Worm (Caenorhabditis elegans): ENCODE data around the gene F42A6.5.

DNA sequence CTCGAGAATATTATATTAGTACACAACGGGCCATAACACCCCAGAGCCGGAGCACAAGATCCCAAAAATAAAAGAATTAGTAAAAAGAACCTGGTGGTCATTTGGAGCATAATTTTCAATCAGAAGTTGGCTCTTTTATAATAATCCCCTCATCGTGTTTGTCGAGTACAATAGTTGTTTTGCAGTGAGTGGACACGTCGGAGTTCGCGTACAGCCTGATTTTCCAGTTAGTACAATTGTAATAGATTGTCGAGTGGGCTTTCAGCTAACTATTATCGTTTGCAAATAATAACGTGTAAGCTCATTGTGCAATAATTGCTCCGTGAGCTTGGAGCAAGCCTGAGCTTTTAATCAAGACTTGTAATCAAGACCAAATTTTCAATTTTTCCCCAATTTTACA is 24.2 kb downstream of the F42A6.5 start, which contains the start of gene W08E12.9:
- TF ChIP-seq lin-32 (GFP tag; optimal IDR thresholded peaks at IDR 0.05) (no peak), bed-3 (GFP tag; optimal IDR thresholded peaks at IDR 0.05) (no peak)

All from whole organism, mixed stage, embryonic.